Worm (Caenorhabditis elegans): ENCODE data around the gene T05C12.11.

Gene T05C12.11

ce11 chrII:8131413-8131966 is 38.8 kb downstream of the T05C12.11 start (continued):
- TF ChIP-seq fkh-10 (GFP tag; optimal IDR thresholded peaks at IDR 0.05) (no peak), mab-9 (GFP tag; IDR thresholded peaks at IDR 0.05) (no peak), F16B12.6 (tag; optimal IDR thresholded peaks at IDR 0.05) (peak; percentile 17), aly-2 (tag; optimal IDR thresholded peaks at IDR 0.05) (no peak), zag-1 (tag; optimal IDR thresholded peaks at IDR 0.05) (no peak), snu-23 (GFP tag; optimal IDR thresholded peaks at IDR 0.05) (peak; percentile 73), lin-14 (GFP tag; optimal IDR thresholded peaks at IDR 0.05) (peak; percentile 87), Y116A8C.19 (tag; optimal IDR thresholded peaks at IDR 0.05; ENCODE audit: borderline replicate concordance) (no peak), ceh-82 (tag; optimal IDR thresholded peaks at IDR 0.05) (peak in 1 of 3 experiments; percentile 53), lir-3 (tag; optimal IDR thresholded peaks at IDR 0.05; ENCODE audit: poor library complexity) (no peak), skn-1 (tag; optimal IDR thresholded peaks at IDR 0.05) (peak; percentile 2), nhr-76 (tag; optimal IDR thresholded peaks at IDR 0.05) (no peak), pax-3 (tag; optimal IDR thresholded peaks at IDR 0.05) (no peak), ceh-8 (GFP tag; optimal IDR thresholded peaks at IDR 0.05) (peak; percentile 24), unc-86 (tag; optimal IDR thresholded peaks at IDR 0.05) (no peak), tlp-1 (tag; optimal IDR thresholded peaks at IDR 0.05) (no peak), sptf-1 (tag; optimal IDR thresholded peaks at IDR 0.05) (no peak), nhr-47 (tag; optimal IDR thresholded peaks at IDR 0.05) (peak; percentile 24), ztf-4 (tag; optimal IDR thresholded peaks at IDR 0.05) (peak; percentile 48), nhr-85 (tag) (peak; percentile 97), dpl-1 (GFP tag; optimal IDR thresholded peaks at IDR 0.05) (peak; percentile 44 to 61 (median 51)), nhr-12 (tag; optimal IDR thresholded peaks at IDR 0.05) (no peak), efl-3 (GFP tag; optimal IDR thresholded peaks at IDR 0.05) (no peak), unc-98 (GFP tag; IDR thresholded peaks at IDR 0.05) (no peak), hlh-17 (GFP tag; optimal IDR thresholded peaks at IDR 0.05; ENCODE audit: borderline replicate concordance) (no peak), efl-1 (optimal IDR thresholded peaks at IDR 0.05) (peak; percentile 19 to 20), efl-1 (GFP tag; optimal IDR thresholded peaks at IDR 0.05 in 1 of 2) (peak in 1 of 2 experiments; percentile 61), sup-37 (GFP tag; optimal IDR thresholded peaks at IDR 0.05) (no peak), rnt-1 (tag; optimal IDR thresholded peaks at IDR 0.05) (no peak), blmp-1 (tag; optimal IDR thresholded peaks at IDR 0.05) (peak; percentile 82), nhr-71 (tag; optimal IDR thresholded peaks at IDR 0.05) (peak; percentile 71), aha-1 (tag; optimal IDR thresholded peaks at IDR 0.05) (no peak), fkh-8 (tag; optimal IDR thresholded peaks at IDR 0.05) (peak; percentile 79), ztf-11 (tag; optimal IDR thresholded peaks at IDR 0.05) (no peak), egl-27 (tag; optimal IDR thresholded peaks at IDR 0.05) (no peak), pag-3 (tag; optimal IDR thresholded peaks at IDR 0.05; ENCODE audit: borderline replicate concordance, insufficient read depth) (no peak), alr-1 (tag; optimal IDR thresholded peaks at IDR 0.05; ENCODE audit: borderline replicate concordance) (no peak), egl-13 (tag; optimal IDR thresholded peaks at IDR 0.05) (peak; percentile 9), unc-30 (tag; optimal IDR thresholded peaks at IDR 0.05) (no peak), ces-1 (GFP tag; optimal IDR thresholded peaks at IDR 0.05) (no peak), dsc-1 (tag; optimal IDR thresholded peaks at IDR 0.05) (no peak), hlh-4 (tag; optimal IDR thresholded peaks at IDR 0.05) (no peak), unc-130 (tag; optimal IDR thresholded peaks at IDR 0.05) (peak; percentile 68), C16A3.4 (tag; optimal IDR thresholded peaks at IDR 0.05) (no peak)

Measured in whole organism, L1 larva.